Fruit fly (Drosophila melanogaster): ENCODE results near the gene CG45067.

The CG45067 gene

dm6 chr3L:3142516-3143382 is 28.5 kb upstream of the CG45067 start:
- TF ChIP-seq Pdp1 (GFP tag; optimal IDR thresholded peaks at IDR 0.05) (peak in 1 of 2 experiments; percentile 26), ftz-f1 (GFP tag; optimal IDR thresholded peaks at IDR 0.05) (peak; percentile 3), CG13894 (tag; optimal IDR thresholded peaks at IDR 0.05) (peak; percentile 19), Eip74EF (GFP tag; optimal IDR thresholded peaks at IDR 0.05) (no peak), CG30020 (tag; optimal IDR thresholded peaks at IDR 0.05) (no peak), Xbp1 (GFP tag; optimal IDR thresholded peaks at IDR 0.05) (peak; percentile 57), mirr (GFP tag; optimal IDR thresholded peaks at IDR 0.05) (peak; percentile 49), CG18599 (GFP tag; optimal IDR thresholded peaks at IDR 0.05) (peak; percentile 1), CG12769 (tag; optimal IDR thresholded peaks at IDR 0.05) (peak; percentile 30), HmgZ (tag; optimal IDR thresholded peaks at IDR 0.05) (peak; percentile 5), Med (GFP tag) (peak; percentile 74), CG4360 (GFP tag; IDR thresholded peaks at IDR 0.05) (peak; percentile 72), CG32532 (GFP tag; IDR thresholded peaks at IDR 0.05) (no peak), CG17568 (GFP tag; optimal IDR thresholded peaks at IDR 0.05) (peak; percentile 1), CG3995 (GFP tag; optimal IDR thresholded peaks at IDR 0.05) (peak; percentile 79), Sox102F (GFP tag; optimal IDR thresholded peaks at IDR 0.05) (no peak), wek (GFP tag; optimal IDR thresholded peaks at IDR 0.05) (no peak), HLH4C (GFP tag; IDR thresholded peaks at IDR 0.05; ENCODE audit: partially characterized antibody) (0 out of 3 replicates have a peak, but pooled peaks have one; percentile 16), chinmo (GFP tag; IDR thresholded peaks at IDR 0.05; ENCODE audit: partially characterized antibody) (0 out of 4 replicates have a peak, but pooled peaks have one; percentile 58), CG34224 (GFP tag; IDR thresholded peaks at IDR 0.05; ENCODE audit: partially characterized antibody) (peak; percentile 38; the same call in 1 of the 3 replicates), MESR4 (GFP tag; optimal IDR thresholded peaks at IDR 0.05) (peak; percentile 73), CG17186 (GFP tag; optimal IDR thresholded peaks at IDR 0.05) (no peak), CG14441 (GFP tag; IDR thresholded peaks at IDR 0.05) (0 out of 2 replicates have a peak, but pooled peaks have one; percentile 12), hkb (optimal IDR thresholded peaks at IDR 0.05) (no peak), hkb (GFP tag; IDR thresholded peaks at IDR 0.05) (no peak), CG4617 (GFP tag; optimal IDR thresholded peaks at IDR 0.05; ENCODE audit: borderline replicate concordance) (peak; percentile 46), BtbVII (GFP tag; optimal IDR thresholded peaks at IDR 0.05) (peak; percentile 11), Hmr (GFP tag; optimal IDR thresholded peaks at IDR 0.05) (peak; percentile 16), grn (GFP tag; optimal IDR thresholded peaks at IDR 0.05) (peak; percentile 34), insv (GFP tag; optimal IDR thresholded peaks at IDR 0.05) (no peak), exex (tag; optimal IDR thresholded peaks at IDR 0.05) (peak; percentile 64), ci (GFP tag; IDR thresholded peaks at IDR 0.05) (peak; percentile 9; the same call in 1 of the 3 replicates), lab (GFP tag; optimal IDR thresholded peaks at IDR 0.05) (peak; percentile 8), CG10543 (GFP tag; optimal IDR thresholded peaks at IDR 0.05) (peak; percentile 55), gsb-n (tag; optimal IDR thresholded peaks at IDR 0.05) (no peak), rib (GFP tag; IDR thresholded peaks at IDR 0.05) (no peak), pros (GFP tag; optimal IDR thresholded peaks at IDR 0.05) (no peak), unc-4 (GFP tag; IDR thresholded peaks at IDR 0.05; ENCODE audit: partially characterized antibody) (no peak), sug (tag; optimal IDR thresholded peaks at IDR 0.05) (peak; percentile 57), lilli (GFP tag; optimal IDR thresholded peaks at IDR 0.05) (no peak), luna (GFP tag; optimal IDR thresholded peaks at IDR 0.05) (no peak), lov (optimal IDR thresholded peaks at IDR 0.05) (no peak), lov (GFP tag; IDR thresholded peaks at IDR 0.05) (no peak), crol (GFP tag; IDR thresholded peaks at IDR 0.05) (peak; percentile 47; the same call in 1 of the 2 replicates), CG34376 (GFP tag; optimal IDR thresholded peaks at IDR 0.05) (peak; percentile 78), chm (GFP tag; IDR thresholded peaks at IDR 0.05) (0 out of 2 replicates have a peak, but pooled peaks have one; percentile 14), zf30C (GFP tag; optimal IDR thresholded peaks at IDR 0.05) (peak; percentile 62)

Measured in whole organism, embryonic.